Worm (Caenorhabditis elegans) whole organism, late embryonic: ENCODE data around the gene acs-22.

Experiments
- ceh-22 ChIP-seq: sonication (generic microtip); optimal IDR thresholded peaks from 2 replicates; lab custom pipeline; 2017; ENCODE audit warnings: missing biosample characterization, missing genetic modification characterization
- ets-4 ChIP-seq: sonication (generic microtip); optimal IDR thresholded peaks from 2 replicates; lab custom pipeline; 2016; ENCODE audit warnings: missing genetic modification characterization, missing compliant biosample characterization
- nfya-1 ChIP-seq: sonication (generic microtip); optimal IDR thresholded peaks from 2 replicates; lab custom pipeline; 2017; ENCODE audit warnings: missing genetic modification characterization, mild to moderate bottlenecking, missing compliant biosample characterization, antibody characterized with exemption, moderate library complexity
- nhr-11 ChIP-seq: fragments of 150-350 bp; optimal IDR thresholded peaks from 2 replicates; lab custom pipeline; 2014; ENCODE audit warnings: missing biosample characterization, missing genetic modification characterization
- ttx-3 ChIP-seq: sonication (generic microtip); optimal IDR thresholded peaks from 2 replicates; lab custom pipeline; 2016; ENCODE audit warnings: missing genetic modification reagents, missing genetic modification characterization, missing compliant biosample characterization

DNA sequence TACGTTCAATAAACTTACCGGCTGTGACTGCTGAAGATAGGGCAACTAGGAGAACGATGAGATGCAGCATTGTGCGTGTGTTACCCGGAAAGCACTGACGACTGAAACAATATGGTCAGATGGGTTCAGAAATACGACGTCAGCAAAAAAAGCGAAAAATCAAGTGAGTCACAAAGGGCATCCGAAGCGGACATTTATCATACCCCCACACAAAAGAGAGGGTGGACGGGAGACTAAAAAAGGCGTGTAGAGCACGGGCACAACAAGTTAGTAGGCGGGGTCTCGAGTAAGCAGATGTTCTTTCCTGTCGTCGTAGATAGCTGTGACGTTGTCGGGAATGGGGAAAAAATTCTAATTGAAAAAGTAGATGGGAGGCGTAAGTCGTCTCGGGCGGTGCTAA lies 11.7 kb upstream of the acs-22 start, which contains the start of gene nlp-14:
- TF ChIP-seq ceh-22 (tag; lab: Kevin White, UChicago) = no peak
- no peak for TF ChIP-seq ets-4
- no peak for TF ChIP-seq ttx-3 (tag; lab: Kevin White, UChicago)
- TF ChIP-seq nhr-11 (tag; lab: Kevin White, UChicago) = no peak
- no peak for TF ChIP-seq nfya-1 (tag; lab: Kevin White, UChicago)
